Fruit fly (Drosophila melanogaster) whole organism, pupa: ENCODE data around the gene CG13766.

Experiments
- CG10348 ChIP-seq: fragments of 200-800 bp; sonication (Bioruptor generic); IDR thresholded peaks from 2 replicates; pipeline ENCODE4 v1.3.6; 2022; ENCODE audit warnings: missing biosample characterization, missing genetic modification characterization
- CG13204 ChIP-seq: fragments of 200-800 bp; sonication (Bioruptor generic); optimal IDR thresholded peaks from 2 replicates; lab custom pipeline; 2018; ENCODE audit warnings: missing biosample characterization, mild to moderate bottlenecking, missing genetic modification characterization, moderate library complexity
- CG14655 ChIP-seq: fragments of 200-800 bp; sonication (Bioruptor generic); optimal IDR thresholded peaks from 3 replicates; lab custom pipeline; 2017; ENCODE audit warnings: mild to moderate bottlenecking, missing biosample characterization, missing genetic modification reagents, missing genetic modification characterization
- CG15710 ChIP-seq: fragments of 200-800 bp; sonication (Bioruptor generic); optimal IDR thresholded peaks from 2 replicates; lab custom pipeline; 2018; ENCODE audit warnings: missing biosample characterization, mild to moderate bottlenecking, missing genetic modification characterization, moderate library complexity
- CG17806 ChIP-seq: fragments of 200-800 bp; sonication (Bioruptor generic); optimal IDR thresholded peaks from 2 replicates; lab custom pipeline; 2018; ENCODE audit warnings: missing biosample characterization, mild to moderate bottlenecking, missing genetic modification characterization, moderate library complexity
- CG32121 ChIP-seq: fragments of 200-800 bp; sonication (Bioruptor generic); IDR thresholded peaks from 2 replicates; pipeline ENCODE4 v1.3.6; 2022; ENCODE audit warnings: missing biosample characterization, missing genetic modification characterization
- CG34367 ChIP-seq: fragments of 200-800 bp; sonication (Bioruptor generic); optimal IDR thresholded peaks from 2 replicates; lab custom pipeline; 2018; ENCODE audit warnings: missing biosample characterization, mild to moderate bottlenecking, missing genetic modification characterization
- CG4496 ChIP-seq: fragments of 200-800 bp; sonication (Bioruptor generic); IDR thresholded peaks from 3 replicates; pipeline ENCODE4 v1.3.6; 2022; ENCODE audit warnings: missing biosample characterization, missing genetic modification characterization
- CG8159 ChIP-seq: fragments of 200-800 bp; sonication (Bioruptor generic); optimal IDR thresholded peaks from 3 replicates; lab custom pipeline; 2018; ENCODE audit warnings: missing biosample characterization, mild to moderate bottlenecking, missing genetic modification characterization, moderate library complexity
- CG8301 ChIP-seq: fragments of 200-800 bp; sonication (Bioruptor generic); optimal IDR thresholded peaks from 2 replicates; lab custom pipeline; 2018; ENCODE audit warnings: missing biosample characterization, mild to moderate bottlenecking, missing genetic modification characterization
- CG9948 ChIP-seq: fragments of 200-800 bp; sonication (Bioruptor generic); optimal IDR thresholded peaks from 2 replicates; lab custom pipeline; 2018; ENCODE audit warnings: missing biosample characterization, mild to moderate bottlenecking, missing genetic modification characterization, moderate library complexity
- D1 ChIP-seq: fragments of 200-800 bp; sonication (Bioruptor generic); optimal IDR thresholded peaks from 2 replicates; lab custom pipeline; 2018; ENCODE audit warnings: missing biosample characterization, mild to moderate bottlenecking, missing genetic modification characterization, moderate library complexity
- EcR ChIP-seq: fragments of 200-800 bp; sonication (Bioruptor generic); optimal IDR thresholded peaks from 3 replicates; lab custom pipeline; 2019; ENCODE audit warnings: missing biosample characterization, missing genetic modification characterization, mild to moderate bottlenecking, moderate library complexity, missing genetic modification reagents
- Ets98B ChIP-seq: fragments of 200-800 bp; sonication (Bioruptor generic); IDR thresholded peaks from 2 replicates; pipeline ENCODE4 v1.3.6; 2022; ENCODE audit warnings: missing biosample characterization, missing genetic modification characterization
- Pif1A ChIP-seq: fragments of 200-800 bp; sonication (Bioruptor generic); optimal IDR thresholded peaks from 3 replicates; lab custom pipeline; 2016; ENCODE audit warnings: missing biosample characterization, missing genetic modification characterization
- Pif1B ChIP-seq: fragments of 200-800 bp; sonication (Bioruptor generic); optimal IDR thresholded peaks from 3 replicates; lab custom pipeline; 2016; ENCODE audit warnings: missing biosample characterization, missing genetic modification characterization
- Snoo ChIP-seq: fragments of 200-800 bp; sonication (Bioruptor generic); optimal IDR thresholded peaks from 3 replicates; lab custom pipeline; 2017; ENCODE audit warnings: missing biosample characterization, mild to moderate bottlenecking, missing genetic modification characterization, inconsistent platforms
- fd96Ca ChIP-seq: fragments of 200-800 bp; sonication (Bioruptor generic); IDR thresholded peaks from 3 replicates; pipeline ENCODE4 v1.3.6; 2022; ENCODE audit warnings: missing biosample characterization, missing genetic modification characterization
- gl ChIP-seq: fragments of 200-800 bp; sonication (Bioruptor generic); optimal IDR thresholded peaks from 2 replicates; lab custom pipeline; 2018; ENCODE audit warnings: missing biosample characterization, mild to moderate bottlenecking, missing genetic modification characterization
- rn ChIP-seq: fragments of 200-800 bp; sonication (Bioruptor generic); IDR thresholded peaks from 2 replicates; pipeline ENCODE4 v1.3.6; 2022; ENCODE audit warnings: missing biosample characterization, missing genetic modification characterization

The CG13766 gene

dm6 chr2L:6557429-6558384 is 8.3 kb downstream of the CG13766 start, which contains the start of the genes IFT52 and COX5B:
Gene IFT52 (minus strand): TSS chr2L:6557502.
Gene COX5B (plus strand): TSS chr2L:6557800.
- TF ChIP-seq CG13204 (GFP tag; lab: Kevin White, UChicago) (no peak), Snoo (tag; lab: Kevin White, UChicago) (peak; percentile 49), rn (GFP tag; lab: Robert Waterston, UW) (0 out of 2 replicates have a peak, but pooled peaks have one; percentile 26), CG8301 (no peak), CG8159 (tag; lab: Kevin White, UChicago) (peak; percentile 23), CG9948 (tag; lab: Kevin White, UChicago) (no peak), CG4496 (peak; percentile 53; the same call in 1 of the 3 replicates), D1 (peak; percentile 57), Pif1A (peak; percentile 45), Ets98B (GFP tag; lab: Robert Waterston, UW) (peak; percentile 34), CG32121 (GFP tag; lab: Robert Waterston, UW) (peak; percentile 27; the same call in 1 of the 2 replicates)
- TF ChIP-seq, all 21 proteins: peak for 8

DNA sequence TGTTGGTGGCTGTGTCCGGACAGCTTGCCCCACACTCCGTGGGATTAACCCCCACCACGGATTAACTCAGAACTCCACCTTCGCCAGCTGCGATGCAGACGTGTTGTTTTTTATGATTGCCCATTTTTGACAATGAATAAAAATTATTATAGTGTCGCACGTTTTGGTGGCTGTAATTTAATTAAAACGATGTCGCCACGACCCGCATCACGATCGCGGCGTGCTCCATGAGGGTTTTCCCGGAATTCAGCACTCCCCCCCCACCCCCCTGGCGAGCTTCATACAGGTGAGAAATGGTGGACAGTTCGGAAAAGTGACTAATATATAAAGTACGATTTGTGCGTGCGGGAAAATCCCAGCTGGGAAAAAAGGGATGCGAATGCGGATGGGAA is 12.2 kb downstream of the CG13766 start:
- TF ChIP-seq CG8159 (tag; lab: Kevin White, UChicago) (no peak), gl (tag; lab: Kevin White, UChicago) (no peak), CG4496 (no peak), CG17806 (no peak), Pif1B (GFP tag; lab: Kevin White, UChicago) (no peak), CG8301 (no peak), CG32121 (GFP tag; lab: Robert Waterston, UW) (no peak), CG34367 (tag; lab: Kevin White, UChicago) (no peak), CG10348 (GFP tag; lab: Robert Waterston, UW) (no peak), D1 (no peak)

DNA sequence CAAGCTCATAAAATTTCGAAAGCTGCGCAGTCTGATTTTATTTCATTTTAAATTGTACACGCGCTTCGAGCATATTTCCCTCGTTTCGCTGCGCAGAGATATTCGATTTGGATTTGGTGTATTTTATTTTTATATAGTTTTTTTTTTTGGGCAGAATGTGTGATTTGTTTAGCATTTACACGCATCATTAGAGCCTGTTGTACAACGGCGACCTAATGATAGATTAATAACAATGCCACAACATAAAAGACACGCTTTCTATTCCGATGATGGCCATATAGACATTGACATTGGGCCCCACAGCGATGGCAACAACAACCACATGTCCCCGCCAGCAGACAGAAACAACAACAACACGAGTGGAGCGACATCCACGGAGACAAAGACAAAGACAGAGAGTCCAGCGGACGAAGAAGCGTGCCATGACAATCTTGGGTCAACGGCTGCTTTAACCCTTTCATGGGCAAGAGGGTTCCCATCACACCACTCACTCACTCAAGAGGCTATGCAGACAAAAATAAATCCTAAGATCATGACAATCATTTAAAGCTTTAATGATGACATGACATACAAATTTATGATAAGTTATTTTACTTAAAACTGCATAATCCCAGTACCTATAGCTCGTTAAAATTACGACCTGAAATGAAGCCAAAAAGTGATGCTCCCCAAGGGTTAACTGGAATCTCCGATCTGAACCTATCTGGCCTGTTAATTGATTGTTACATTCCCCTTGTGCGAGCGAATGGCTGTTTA is 12.8 kb downstream of the CG13766 start:
- TF ChIP-seq CG4496 (no peak), D1 (no peak), CG15710 (peak; percentile 41), gl (tag; lab: Kevin White, UChicago) (peak; percentile 16), EcR (GFP tag; lab: Kevin White, UChicago) (peak; percentile 99), rn (GFP tag; lab: Robert Waterston, UW) (no peak), CG13204 (GFP tag; lab: Kevin White, UChicago) (peak; percentile 54), CG9948 (tag; lab: Kevin White, UChicago) (peak; percentile 18), CG8159 (tag; lab: Kevin White, UChicago) (peak; percentile 46), Snoo (tag; lab: Kevin White, UChicago) (peak; percentile 1)

- TF ChIP-seq CG17806, result no peak
- TF ChIP-seq CG10348 (GFP tag; lab: Robert Waterston, UW), result no peak
- TF ChIP-seq CG34367 (tag; lab: Kevin White, UChicago), result no peak
- TF ChIP-seq CG4496, result no peak
- no peak for TF ChIP-seq Snoo (tag; lab: Kevin White, UChicago)
- TF ChIP-seq CG14655, result no peak
- TF ChIP-seq Pif1B (GFP tag; lab: Kevin White, UChicago), result no peak
- no peak for TF ChIP-seq gl (tag; lab: Kevin White, UChicago)
Measured at dm6 chr2L:6552345-6552744, 13.6 kb downstream of the CG13766 start.

dm6 chr2L:6551452-6551851 is 14.5 kb downstream of the CG13766 start:
- TF ChIP-seq Snoo (tag; lab: Kevin White, UChicago), result peak; percentile 16
- no peak for TF ChIP-seq CG34367 (tag; lab: Kevin White, UChicago)

- no peak for TF ChIP-seq CG4496
- TF ChIP-seq fd96Ca (GFP tag; lab: Robert Waterston, UW), result no peak
- TF ChIP-seq CG15710, result no peak
- no peak for TF ChIP-seq CG32121 (GFP tag; lab: Robert Waterston, UW)
- no peak for TF ChIP-seq D1
- no peak for TF ChIP-seq Ets98B (GFP tag; lab: Robert Waterston, UW)
- no peak for TF ChIP-seq CG14655
- TF ChIP-seq CG13204 (GFP tag; lab: Kevin White, UChicago), result no peak
- TF ChIP-seq CG8159 (tag; lab: Kevin White, UChicago), result no peak
- no peak for TF ChIP-seq rn (GFP tag; lab: Robert Waterston, UW)
- TF ChIP-seq Pif1B (GFP tag; lab: Kevin White, UChicago), result no peak
- TF ChIP-seq CG17806, result no peak
- TF ChIP-seq gl (tag; lab: Kevin White, UChicago), result no peak
- TF ChIP-seq CG8301, result no peak
- TF ChIP-seq CG10348 (GFP tag; lab: Robert Waterston, UW), result no peak
Measured at dm6 chr2L:6550809-6551208, 15.2 kb downstream of the CG13766 start.
